Fruit fly (Drosophila melanogaster) whole organism, embryonic: ENCODE data around the gene Aatf.

Experiments
- Ada2b ChIP-seq: fragments of 200-800 bp; sonication (Bioruptor generic); IDR thresholded peaks from 2 replicates; pipeline ENCODE4 v1.3.6; 2022; ENCODE audit warnings: missing biosample characterization, missing genetic modification characterization
- B-H2 ChIP-seq: fragments of 200-800 bp; sonication (Bioruptor generic); optimal IDR thresholded peaks from 2 replicates; lab custom pipeline; 2018; ENCODE audit warnings: missing biosample characterization, mild to moderate bottlenecking, missing genetic modification characterization
- BEAF-32 ChIP-seq: fragments of 200-800 bp; sonication (Bioruptor generic); optimal IDR thresholded peaks from 3 replicates; lab custom pipeline; 2017; ENCODE audit warnings: missing biosample characterization, missing genetic modification characterization, mild to moderate bottlenecking, moderate library complexity, missing genetic modification reagents
- CG10147 ChIP-seq: fragments of 200-800 bp; sonication (Bioruptor generic); optimal IDR thresholded peaks from 2 replicates; lab custom pipeline; 2019; ENCODE audit warnings: missing biosample characterization, mild to moderate bottlenecking, missing genetic modification characterization, moderate library complexity
- CG1024 ChIP-seq: fragments of 200-800 bp; sonication (Bioruptor generic); IDR thresholded peaks from 2 replicates; pipeline ENCODE4 v1.3.6; 2022; ENCODE audit warnings: missing biosample characterization, missing genetic modification characterization
- CG11456 ChIP-seq: fragments of 200-800 bp; sonication (Bioruptor generic); IDR thresholded peaks from 3 replicates; pipeline ENCODE4 v1.3.6; 2022; ENCODE audit warnings: missing biosample characterization, missing genetic modification characterization
- CG11723 ChIP-seq: fragments of 200-800 bp; sonication (Bioruptor generic); optimal IDR thresholded peaks from 2 replicates; lab custom pipeline; 2017; ENCODE audit warnings: missing biosample characterization, mild to moderate bottlenecking, missing genetic modification characterization
- CG12155 ChIP-seq: fragments of 200-800 bp; sonication (Bioruptor generic); optimal IDR thresholded peaks from 3 replicates; lab custom pipeline; 2016; ENCODE audit warnings: missing biosample characterization, missing genetic modification characterization
- CG12299 ChIP-seq: fragments of 200-800 bp; sonication (Bioruptor generic); optimal IDR thresholded peaks from 2 replicates; lab custom pipeline; 2018; ENCODE audit warnings: missing biosample characterization, mild to moderate bottlenecking, missing genetic modification characterization
- CG13287 ChIP-seq: fragments of 200-800 bp; sonication (Bioruptor generic); IDR thresholded peaks from 2 replicates; pipeline ENCODE4 v1.3.6; 2022; ENCODE audit warnings: missing biosample characterization, missing genetic modification characterization; ENCODE audit not compliant: partially characterized antibody
- CG17612 ChIP-seq: fragments of 200-800 bp; sonication (Bioruptor generic); IDR thresholded peaks from 2 replicates; pipeline ENCODE4 v1.3.6; 2022; ENCODE audit warnings: missing biosample characterization, missing genetic modification characterization
- CG2129 ChIP-seq: fragments of 200-800 bp; sonication (Bioruptor generic); IDR thresholded peaks from 2 replicates; pipeline ENCODE4 v1.3.6; 2022; ENCODE audit warnings: missing biosample characterization, missing genetic modification characterization; ENCODE audit not compliant: partially characterized antibody
- CG3163 ChIP-seq: fragments of 200-800 bp; sonication (Bioruptor generic); optimal IDR thresholded peaks from 3 replicates; lab custom pipeline; 2016; ENCODE audit warnings: missing biosample characterization, missing genetic modification characterization
- CG32767 ChIP-seq: fragments of 200-800 bp; sonication (Bioruptor generic); IDR thresholded peaks from 2 replicates; pipeline ENCODE4 v1.3.6; 2022; ENCODE audit warnings: missing biosample characterization, missing genetic modification characterization
- CG4617 ChIP-seq: fragments of 200-800 bp; sonication (Bioruptor generic); optimal IDR thresholded peaks from 3 replicates; lab custom pipeline; 2016; ENCODE audit warnings: missing biosample characterization, missing genetic modification characterization, borderline replicate concordance
- CG5953 ChIP-seq: fragments of 200-800 bp; sonication (Bioruptor generic); IDR thresholded peaks from 2 replicates; pipeline ENCODE4 v1.3.6; 2022; ENCODE audit warnings: missing biosample characterization, missing genetic modification characterization
- CG7372 ChIP-seq: fragments of 200-800 bp; sonication (Bioruptor generic); IDR thresholded peaks from 2 replicates; pipeline ENCODE4 v1.3.6; 2022; ENCODE audit warnings: missing biosample characterization, missing genetic modification characterization
- CG7786 ChIP-seq: fragments of 200-800 bp; sonication (Bioruptor generic); optimal IDR thresholded peaks from 2 replicates; lab custom pipeline; 2016; ENCODE audit warnings: missing biosample characterization, missing genetic modification characterization
- CG9215 ChIP-seq: fragments of 200-800 bp; sonication (Bioruptor generic); IDR thresholded peaks from 2 replicates; pipeline ENCODE4 v1.3.6; 2022; ENCODE audit warnings: missing biosample characterization, missing genetic modification characterization
- Deaf1 ChIP-seq: fragments of 200-800 bp; optimal IDR thresholded peaks from 3 replicates; lab custom pipeline; 2019; ENCODE audit warnings: missing biosample characterization, mild to moderate bottlenecking, missing genetic modification characterization, moderate library complexity
- Dfd ChIP-seq, 2 experiments: fragments of >200 bp; optimal IDR thresholded peaks; 2 replicates each; lab custom pipeline; 2017; ENCODE audit warnings: missing biosample characterization in 2 of 2, missing genetic modification characterization in 2 of 2
- HLH54F ChIP-seq: fragments of 200-800 bp; sonication (Bioruptor generic); optimal IDR thresholded peaks from 3 replicates; lab custom pipeline; 2016; ENCODE audit warnings: missing biosample characterization, missing genetic modification characterization
- HLHmδ ChIP-seq: fragments of 200-800 bp; sonication (Bioruptor generic); optimal IDR thresholded peaks from 2 replicates; lab custom pipeline; 2018; ENCODE audit warnings: missing biosample characterization, mild to moderate bottlenecking, missing genetic modification characterization, moderate library complexity
- Hmr ChIP-seq: fragments of 200-800 bp; sonication (Bioruptor generic); optimal IDR thresholded peaks from 3 replicates; lab custom pipeline; 2017; ENCODE audit warnings: mild to moderate bottlenecking, missing biosample characterization, missing genetic modification reagents, missing genetic modification characterization
- Hr39 ChIP-seq: fragments of >200 bp; optimal IDR thresholded peaks from 2 replicates; lab custom pipeline; 2017
- Kr ChIP-seq: fragments of 200-800 bp; sonication (Bioruptor generic); optimal IDR thresholded peaks from 2 replicates; lab custom pipeline; 2017; ENCODE audit warnings: missing biosample characterization, mild to moderate bottlenecking, missing genetic modification characterization
- Lhr ChIP-seq: fragments of 200-800 bp; sonication (Bioruptor generic); optimal IDR thresholded peaks from 3 replicates; lab custom pipeline; 2017; ENCODE audit warnings: mild to moderate bottlenecking, missing biosample characterization, missing genetic modification reagents, missing genetic modification characterization
- NC2β ChIP-seq: fragments of 200-800 bp; sonication (Bioruptor generic); optimal IDR thresholded peaks from 2 replicates; lab custom pipeline; 2016; ENCODE audit warnings: missing biosample characterization, missing genetic modification characterization
- Poxn ChIP-seq: fragments of 200-800 bp; sonication (Bioruptor generic); IDR thresholded peaks from 2 replicates; pipeline ENCODE4 v1.3.6; 2022; ENCODE audit warnings: missing biosample characterization, missing genetic modification characterization
- Sry-β ChIP-seq: fragments of 200-800 bp; sonication (Bioruptor generic); optimal IDR thresholded peaks from 2 replicates; lab custom pipeline; 2018; ENCODE audit warnings: missing biosample characterization, mild to moderate bottlenecking, missing genetic modification characterization, moderate library complexity
- TFAM ChIP-seq: fragments of 200-800 bp; sonication (Bioruptor generic); optimal IDR thresholded peaks from 2 replicates; lab custom pipeline; 2017; ENCODE audit warnings: missing biosample characterization, missing genetic modification characterization, inconsistent platforms
- Usf ChIP-seq: fragments of 200-800 bp; sonication (Bioruptor generic); optimal IDR thresholded peaks from 2 replicates; lab custom pipeline; 2017; ENCODE audit warnings: missing genotype, missing biosample characterization, missing genetic modification characterization
- aop ChIP-seq: fragments of 200-800 bp; sonication (Bioruptor generic); IDR thresholded peaks from 2 replicates; pipeline ENCODE4 v1.3.6; 2022; ENCODE audit warnings: missing biosample characterization, missing genetic modification characterization
- bcd ChIP-seq: fragments of 200-800 bp; sonication (Bioruptor generic); optimal IDR thresholded peaks from 2 replicates; lab custom pipeline; 2017; ENCODE audit warnings: missing biosample characterization, mild to moderate bottlenecking, missing genetic modification characterization
- chinmo ChIP-seq: fragments of 200-800 bp; sonication (Bioruptor generic); IDR thresholded peaks from 4 replicates; pipeline ENCODE4 v1.3.6; 2022; ENCODE audit warnings: missing biosample characterization, missing genetic modification characterization; ENCODE audit not compliant: partially characterized antibody
- chm ChIP-seq: fragments of 200-800 bp; sonication (Bioruptor generic); IDR thresholded peaks from 2 replicates; pipeline ENCODE4 v1.3.6; 2022; ENCODE audit warnings: missing biosample characterization, missing genetic modification characterization
- dpn ChIP-seq, 2 experiments: fragments of 200-800 bp; sonication (Bioruptor generic); optimal IDR thresholded peaks; 3 replicates each; lab custom pipeline; 2016; ENCODE audit warnings: missing biosample characterization in 2 of 2, missing genetic modification characterization in 2 of 2
- ewg ChIP-seq: fragments of 200-800 bp; sonication (Bioruptor generic); optimal IDR thresholded peaks from 3 replicates; lab custom pipeline; 2017; ENCODE audit warnings: mild to moderate bottlenecking, missing biosample characterization, missing genetic modification reagents, missing genetic modification characterization
- gce ChIP-seq: fragments of 200-800 bp; sonication (Bioruptor generic); IDR thresholded peaks from 3 replicates; pipeline ENCODE4 v1.3.6; 2022; ENCODE audit warnings: missing biosample characterization, missing genetic modification characterization
- kni ChIP-seq: fragments of 200-800 bp; sonication (Bioruptor generic); optimal IDR thresholded peaks from 3 replicates; lab custom pipeline; 2017; ENCODE audit warnings: mild to moderate bottlenecking, missing biosample characterization, missing genetic modification reagents, missing genetic modification characterization
- lov ChIP-seq, 2 experiments: fragments of 200-800 bp in 1 of 2; fragments of >200 bp in 1 of 2; sonication (Bioruptor generic) in 1 of 2; IDR thresholded peaks in 1 of 2; optimal IDR thresholded peaks in 1 of 2; 2 replicates in 1 of 2; 3 replicates in 1 of 2; pipeline versions ENCODE4 v1.3.6 to Lab custom; 2017 to 2022; ENCODE audit warnings: missing biosample characterization in 1 of 2, missing genetic modification characterization in 1 of 2
- luna ChIP-seq: fragments of 200-800 bp; sonication (Bioruptor generic); optimal IDR thresholded peaks from 2 replicates; lab custom pipeline; 2016; ENCODE audit warnings: missing biosample characterization, missing genetic modification characterization
- org-1 ChIP-seq: fragments of 200-800 bp; sonication (Bioruptor generic); optimal IDR thresholded peaks from 2 replicates; lab custom pipeline; 2017; ENCODE audit warnings: missing biosample characterization, missing genetic modification characterization
- prd ChIP-seq, 3 experiments: fragments of >200 bp in 2 of 3; fragments of 200-800 bp in 1 of 3; sonication (Bioruptor generic) in 1 of 3; optimal IDR thresholded peaks in 2 of 3; IDR thresholded peaks in 1 of 3; 2 replicates in 2 of 3; 3 replicates in 1 of 3; pipeline versions ENCODE4 v1.3.6 to Lab custom; 2017 to 2022; ENCODE audit warnings: missing biosample characterization in 1 of 3, missing genetic modification characterization in 1 of 3
- sd ChIP-seq: fragments of 200-800 bp; sonication (Bioruptor generic); optimal IDR thresholded peaks from 3 replicates; lab custom pipeline; 2018; ENCODE audit warnings: missing biosample characterization, mild to moderate bottlenecking, missing genetic modification characterization, moderate library complexity
- slp2 ChIP-seq: fragments of 200-800 bp; sonication (Bioruptor generic); optimal IDR thresholded peaks from 2 replicates; lab custom pipeline; 2016; ENCODE audit warnings: missing biosample characterization, missing genetic modification characterization
- sqz ChIP-seq: fragments of 200-800 bp; sonication (Bioruptor generic); optimal IDR thresholded peaks from 3 replicates; lab custom pipeline; 2018; ENCODE audit warnings: missing biosample characterization, mild to moderate bottlenecking, missing genetic modification characterization
- tap ChIP-seq: fragments of 200-800 bp; optimal IDR thresholded peaks from 3 replicates; lab custom pipeline; 2019; ENCODE audit warnings: missing biosample characterization, mild to moderate bottlenecking, missing genetic modification characterization, moderate library complexity
- trh ChIP-seq: fragments of 200-800 bp; sonication (Bioruptor generic); optimal IDR thresholded peaks from 2 replicates; lab custom pipeline; 2016; ENCODE audit warnings: missing biosample characterization, missing genetic modification characterization
- vvl ChIP-seq: fragments of 200-800 bp; sonication (Bioruptor generic); IDR thresholded peaks from 2 replicates; pipeline ENCODE4 v1.3.6; 2022; ENCODE audit warnings: missing biosample characterization, missing genetic modification characterization

Aatf gene

dm6 chr2L:6698387-6698786 is 19.0 kb upstream of the Aatf start (continued):
- no peak for TF ChIP-seq CG5953 (GFP tag; lab: Robert Waterston, UW)
- no peak for TF ChIP-seq org-1 (GFP tag; lab: Kevin White, UChicago)
- no peak for TF ChIP-seq Poxn (GFP tag; lab: Robert Waterston, UW)
- peak in 1 of 2 experiments; percentile 59 for TF ChIP-seq dpn (GFP tag; optimal IDR thresholded peaks at IDR 0.05; lab: Kevin White, UChicago)
- no peak for TF ChIP-seq Hr39 (lab: Kevin White, UChicago)
- peak; percentile 43; the same call in 1 of the 2 replicates for TF ChIP-seq Ada2b (GFP tag; lab: Robert Waterston, UW)
- TF ChIP-seq CG7372 (GFP tag; lab: Robert Waterston, UW): 0 out of 2 replicates have a peak, but pooled peaks have one; percentile 43
- TF ChIP-seq Sry-β (GFP tag; lab: Kevin White, UChicago): no peak
- TF ChIP-seq NC2β (GFP tag; lab: Kevin White, UChicago): peak; percentile 21
- no peak for TF ChIP-seq lov (optimal IDR thresholded peaks at IDR 0.05; lab: Kevin White, UChicago)
- TF ChIP-seq lov (GFP tag; IDR thresholded peaks at IDR 0.05; lab: Robert Waterston, UW): peak; percentile 68; the same call in 1 of the 3 replicates
- TF ChIP-seq aop (GFP tag; lab: Robert Waterston, UW): no peak
- no peak for TF ChIP-seq gce
- no peak for TF ChIP-seq ewg (GFP tag; lab: Kevin White, UChicago)
- TF ChIP-seq Kr (GFP tag; lab: Kevin White, UChicago): no peak
- no peak for TF ChIP-seq CG3163 (GFP tag; lab: Kevin White, UChicago)
- peak; percentile 81 for TF ChIP-seq vvl (GFP tag; lab: Robert Waterston, UW)
- TF ChIP-seq sqz: no peak
- TF ChIP-seq chm (GFP tag; lab: Robert Waterston, UW): no peak
- TF ChIP-seq chinmo (GFP tag; lab: Robert Waterston, UW): no peak
- no peak for TF ChIP-seq CG10147 (GFP tag; lab: Kevin White, UChicago)
- TF ChIP-seq CG13287 (GFP tag; lab: Robert Waterston, UW): no peak
- TF ChIP-seq CG9215 (GFP tag; lab: Robert Waterston, UW): no peak
- TF ChIP-seq B-H2 (GFP tag; lab: Kevin White, UChicago): no peak
- TF ChIP-seq trh (GFP tag; lab: Kevin White, UChicago): no peak
- TF ChIP-seq Lhr (GFP tag; lab: Kevin White, UChicago): no peak
- peak; percentile 16 for TF ChIP-seq Hmr (GFP tag; lab: Kevin White, UChicago)
- TF ChIP-seq HLHmδ (GFP tag; lab: Kevin White, UChicago): no peak
- TF ChIP-seq CG2129 (GFP tag; lab: Robert Waterston, UW): no peak
- no peak for TF ChIP-seq Usf
- TF ChIP-seq luna: no peak
- peak; percentile 18 for TF ChIP-seq bcd (GFP tag; lab: Kevin White, UChicago)
- TF ChIP-seq CG7786 (GFP tag; lab: Kevin White, UChicago): peak; percentile 31
- TF ChIP-seq TFAM (GFP tag; lab: Kevin White, UChicago): no peak
- TF ChIP-seq Deaf1 (tag; lab: Kevin White, UChicago): no peak
- TF ChIP-seq CG12155 (GFP tag; lab: Kevin White, UChicago): no peak
- TF ChIP-seq slp2 (GFP tag; lab: Kevin White, UChicago): no peak
- no peak for TF ChIP-seq kni (GFP tag; lab: Kevin White, UChicago)
- peak; percentile 37 for TF ChIP-seq tap (tag; lab: Kevin White, UChicago)
- TF ChIP-seq CG11456 (GFP tag; lab: Robert Waterston, UW): 0 out of 3 replicates have a peak, but pooled peaks have one; percentile 32
- no peak for TF ChIP-seq CG4617 (GFP tag; lab: Kevin White, UChicago)
- no peak for TF ChIP-seq CG17612 (GFP tag; lab: Robert Waterston, UW)
- TF ChIP-seq HLH54F (GFP tag; lab: Kevin White, UChicago): peak; percentile 12
- TF ChIP-seq CG12299 (tag; lab: Kevin White, UChicago): no peak
- TF ChIP-seq CG11723 (GFP tag; lab: Kevin White, UChicago): no peak
- 0 out of 2 replicates have a peak, but pooled peaks have one; percentile 17 for TF ChIP-seq CG1024
- no peak for TF ChIP-seq sd (tag; lab: Kevin White, UChicago)
- no peak for TF ChIP-seq BEAF-32 (GFP tag; lab: Kevin White, UChicago)
- TF ChIP-seq CG32767: peak; percentile 58
- no peak for TF ChIP-seq Dfd (GFP tag; optimal IDR thresholded peaks at IDR 0.05; lab: Kevin White, UChicago)
- TF ChIP-seq prd (optimal IDR thresholded peaks at IDR 0.05; lab: Kevin White, UChicago): no peak
- TF ChIP-seq prd (GFP tag; IDR thresholded peaks at IDR 0.05; lab: Robert Waterston, UW): peak; percentile 87
